Fruit fly (Drosophila melanogaster) whole organism, embryonic: ENCODE measurements around the gene CG14420.

Source experiments
- ATbp ChIP-seq: fragments of 200-800 bp; sonication (Bioruptor generic); optimal IDR thresholded peaks from 2 replicates; lab custom pipeline; 2017; ENCODE audit warnings: missing biosample characterization, mild to moderate bottlenecking, missing genetic modification characterization, missing genetic modification reagents
- Aef1 ChIP-seq: fragments of 200-800 bp; sonication (Bioruptor generic); IDR thresholded peaks from 3 replicates; pipeline ENCODE4 v1.3.6; 2022; ENCODE audit warnings: missing biosample characterization, missing genetic modification characterization
- Atf-2 ChIP-seq: fragments of 200-800 bp; sonication (Bioruptor generic); optimal IDR thresholded peaks from 2 replicates; lab custom pipeline; 2016; ENCODE audit warnings: missing biosample characterization, missing genetic modification characterization
- CG10147 ChIP-seq: fragments of 200-800 bp; sonication (Bioruptor generic); optimal IDR thresholded peaks from 2 replicates; lab custom pipeline; 2019; ENCODE audit warnings: missing biosample characterization, mild to moderate bottlenecking, missing genetic modification characterization, moderate library complexity
- CG12219 ChIP-seq: fragments of 200-800 bp; sonication (Bioruptor generic); optimal IDR thresholded peaks from 3 replicates; lab custom pipeline; 2018; ENCODE audit warnings: missing biosample characterization, mild to moderate bottlenecking, missing genetic modification characterization
- CG12769 ChIP-seq: fragments of 200-800 bp; sonication (Bioruptor generic); optimal IDR thresholded peaks from 2 replicates; lab custom pipeline; 2019; ENCODE audit warnings: missing biosample characterization, mild to moderate bottlenecking, missing genetic modification characterization, moderate library complexity
- CG13287 ChIP-seq: fragments of 200-800 bp; sonication (Bioruptor generic); IDR thresholded peaks from 2 replicates; pipeline ENCODE4 v1.3.6; 2022; ENCODE audit warnings: missing biosample characterization, missing genetic modification characterization; ENCODE audit not compliant: partially characterized antibody
- CG13424 ChIP-seq: fragments of 200-800 bp; sonication (Bioruptor generic); optimal IDR thresholded peaks from 2 replicates; lab custom pipeline; 2019; ENCODE audit warnings: missing biosample characterization, mild to moderate bottlenecking, missing genetic modification characterization, moderate library complexity
- CG14710 ChIP-seq: fragments of 200-800 bp; sonication (Bioruptor generic); optimal IDR thresholded peaks from 3 replicates; lab custom pipeline; 2019; ENCODE audit warnings: missing biosample characterization, mild to moderate bottlenecking, missing genetic modification characterization, moderate library complexity
- CG17186 ChIP-seq: fragments of 200-800 bp; sonication (Bioruptor generic); optimal IDR thresholded peaks from 3 replicates; lab custom pipeline; 2017; ENCODE audit warnings: missing biosample characterization, missing genetic modification reagents, missing genetic modification characterization
- CG17802 ChIP-seq: fragments of 200-800 bp; sonication (Bioruptor generic); optimal IDR thresholded peaks from 2 replicates; lab custom pipeline; 2018; ENCODE audit warnings: missing biosample characterization, mild to moderate bottlenecking, missing genetic modification characterization, moderate library complexity
- CG2129 ChIP-seq: fragments of 200-800 bp; sonication (Bioruptor generic); IDR thresholded peaks from 2 replicates; pipeline ENCODE4 v1.3.6; 2022; ENCODE audit warnings: missing biosample characterization, missing genetic modification characterization; ENCODE audit not compliant: partially characterized antibody
- CG2712 ChIP-seq: fragments of 200-800 bp; optimal IDR thresholded peaks from 3 replicates; lab custom pipeline; 2019; ENCODE audit warnings: missing biosample characterization, mild to moderate bottlenecking, missing genetic modification characterization, moderate library complexity
- CG34422 ChIP-seq: fragments of 200-800 bp; sonication (Bioruptor generic); IDR thresholded peaks from 3 replicates; pipeline ENCODE4 v1.3.6; 2022; ENCODE audit warnings: missing biosample characterization, missing genetic modification characterization
- CG6683 ChIP-seq: fragments of 200-800 bp; sonication (Bioruptor generic); optimal IDR thresholded peaks from 2 replicates; lab custom pipeline; 2017; ENCODE audit warnings: missing biosample characterization, mild to moderate bottlenecking, missing genetic modification characterization, missing genetic modification reagents
- CG6765 ChIP-seq: fragments of 200-800 bp; sonication (Bioruptor generic); optimal IDR thresholded peaks from 3 replicates; lab custom pipeline; 2017; ENCODE audit warnings: missing biosample characterization, mild to moderate bottlenecking, missing genetic modification characterization
- CG8944 ChIP-seq: fragments of 200-800 bp; sonication (Bioruptor generic); optimal IDR thresholded peaks from 3 replicates; lab custom pipeline; 2016; ENCODE audit warnings: missing biosample characterization, missing genetic modification characterization
- D19B ChIP-seq: fragments of 200-800 bp; sonication (Bioruptor generic); optimal IDR thresholded peaks from 2 replicates; lab custom pipeline; 2017; ENCODE audit warnings: missing biosample characterization, mild to moderate bottlenecking, missing genetic modification characterization
- Deaf1 ChIP-seq: fragments of 200-800 bp; optimal IDR thresholded peaks from 3 replicates; lab custom pipeline; 2019; ENCODE audit warnings: missing biosample characterization, mild to moderate bottlenecking, missing genetic modification characterization, moderate library complexity
- Doc3 ChIP-seq: fragments of 200-800 bp; sonication (Bioruptor generic); IDR thresholded peaks from 3 replicates; pipeline ENCODE4 v1.3.6; 2022; ENCODE audit warnings: missing biosample characterization, missing genetic modification characterization; ENCODE audit not compliant: partially characterized antibody
- Dp ChIP-seq: fragments of 200-800 bp; sonication (Bioruptor generic); optimal IDR thresholded peaks from 2 replicates; lab custom pipeline; 2018; ENCODE audit warnings: missing biosample characterization, mild to moderate bottlenecking, missing genetic modification characterization, moderate library complexity
- Ets97D ChIP-seq: fragments of 200-800 bp; sonication (Bioruptor generic); optimal IDR thresholded peaks from 3 replicates; lab custom pipeline; 2016; ENCODE audit warnings: missing biosample characterization, missing genetic modification characterization
- Hey ChIP-seq: fragments of 200-800 bp; sonication (Bioruptor generic); optimal IDR thresholded peaks from 3 replicates; lab custom pipeline; 2018; ENCODE audit warnings: missing biosample characterization, mild to moderate bottlenecking, missing genetic modification characterization
- Med ChIP-seq: fragments of 200-800 bp; sonication (Bioruptor generic); peaks from one replicate; lab custom pipeline; 2016; ENCODE audit warnings: missing biosample characterization, missing genetic modification characterization, mild to moderate bottlenecking, inconsistent platforms, moderate library complexity
- Nf-YA ChIP-seq: fragments of 200-800 bp; sonication (Bioruptor generic); IDR thresholded peaks from 2 replicates; pipeline ENCODE4 v1.3.6; 2022; ENCODE audit warnings: missing biosample characterization, missing genetic modification characterization
- Opbp ChIP-seq: fragments of 200-800 bp; sonication (Bioruptor generic); IDR thresholded peaks from 3 replicates; pipeline ENCODE4 v1.3.6; 2022; ENCODE audit warnings: missing biosample characterization, missing genetic modification characterization; ENCODE audit not compliant: partially characterized antibody
- Sox102F ChIP-seq: fragments of 200-800 bp; sonication (Bioruptor generic); optimal IDR thresholded peaks from 2 replicates; lab custom pipeline; 2018; ENCODE audit warnings: missing biosample characterization, mild to moderate bottlenecking, missing genetic modification characterization, moderate library complexity
- aop ChIP-seq: fragments of 200-800 bp; sonication (Bioruptor generic); IDR thresholded peaks from 2 replicates; pipeline ENCODE4 v1.3.6; 2022; ENCODE audit warnings: missing biosample characterization, missing genetic modification characterization
- ara ChIP-seq: fragments of 200-800 bp; sonication (Bioruptor generic); IDR thresholded peaks from 2 replicates; pipeline ENCODE4 v1.3.6; 2022; ENCODE audit warnings: missing biosample characterization, missing genetic modification characterization
- ash1 ChIP-seq: fragments of 200-800 bp; sonication (Bioruptor generic); optimal IDR thresholded peaks from 2 replicates; lab custom pipeline; 2018; ENCODE audit warnings: missing biosample characterization, mild to moderate bottlenecking, missing genetic modification characterization
- ato ChIP-seq: fragments of 200-800 bp; sonication (Bioruptor generic); IDR thresholded peaks from 2 replicates; pipeline ENCODE4 v1.3.6; 2022; ENCODE audit warnings: missing biosample characterization, missing genetic modification characterization; ENCODE audit not compliant: partially characterized antibody
- bbx ChIP-seq: fragments of 200-800 bp; sonication (Bioruptor generic); IDR thresholded peaks from 2 replicates; pipeline ENCODE4 v1.3.6; 2022; ENCODE audit warnings: missing biosample characterization, missing genetic modification characterization; ENCODE audit not compliant: partially characterized antibody
- bigmax ChIP-seq: fragments of 200-800 bp; sonication (Bioruptor generic); optimal IDR thresholded peaks from 2 replicates; lab custom pipeline; 2018; ENCODE audit warnings: missing biosample characterization, mild to moderate bottlenecking, missing genetic modification characterization
- ci ChIP-seq: fragments of 200-800 bp; sonication (Bioruptor generic); IDR thresholded peaks from 3 replicates; pipeline ENCODE4 v1.3.6; 2022; ENCODE audit warnings: missing biosample characterization, missing genetic modification characterization
- dan ChIP-seq: fragments of 200-800 bp; sonication (Bioruptor generic); IDR thresholded peaks from 2 replicates; pipeline ENCODE4 v1.3.6; 2022; ENCODE audit warnings: missing biosample characterization, missing genetic modification characterization
- dmrt99B ChIP-seq: fragments of 200-800 bp; sonication (Bioruptor generic); optimal IDR thresholded peaks from 2 replicates; lab custom pipeline; 2018; ENCODE audit warnings: missing biosample characterization, mild to moderate bottlenecking, missing genetic modification characterization, moderate library complexity
- emc ChIP-seq: fragments of 200-800 bp; sonication (Bioruptor generic); optimal IDR thresholded peaks from 2 replicates; lab custom pipeline; 2016; ENCODE audit warnings: missing biosample characterization, missing genetic modification characterization
- esg ChIP-seq: fragments of 200-800 bp; sonication (Bioruptor generic); conservative IDR thresholded peaks from 2 replicates; pipeline ENCODE4 v1.3.6; 2022; ENCODE audit warnings: missing biosample characterization, missing genetic modification characterization
- gce ChIP-seq: fragments of 200-800 bp; sonication (Bioruptor generic); IDR thresholded peaks from 3 replicates; pipeline ENCODE4 v1.3.6; 2022; ENCODE audit warnings: missing biosample characterization, missing genetic modification characterization
- hb ChIP-seq: fragments of 200-800 bp; sonication (Bioruptor generic); IDR thresholded peaks from 3 replicates; pipeline ENCODE4 v1.3.6; 2022; ENCODE audit warnings: missing biosample characterization, missing genetic modification characterization; ENCODE audit not compliant: partially characterized antibody
- lola ChIP-seq, 3 experiments: fragments of >200 bp in 2 of 3; fragments of 200-800 bp in 1 of 3; sonication (Bioruptor generic) in 1 of 3; optimal IDR thresholded peaks; 2 replicates each; lab custom pipeline; 2017 to 2019; ENCODE audit warnings: missing biosample characterization in 3 of 3, missing genetic modification characterization in 3 of 3, mild to moderate bottlenecking in 1 of 3, moderate library complexity in 1 of 3
- luna ChIP-seq: fragments of 200-800 bp; sonication (Bioruptor generic); optimal IDR thresholded peaks from 2 replicates; lab custom pipeline; 2016; ENCODE audit warnings: missing biosample characterization, missing genetic modification characterization
- pho ChIP-seq: fragments of 200-800 bp; sonication (Bioruptor generic); optimal IDR thresholded peaks from 2 replicates; lab custom pipeline; 2016; ENCODE audit warnings: missing biosample characterization, missing genetic modification characterization
- ranshi ChIP-seq: fragments of 200-800 bp; sonication (Bioruptor generic); IDR thresholded peaks from 2 replicates; pipeline ENCODE4 v1.3.6; 2022; ENCODE audit warnings: missing biosample characterization, missing genetic modification characterization
- sd ChIP-seq: fragments of 200-800 bp; sonication (Bioruptor generic); optimal IDR thresholded peaks from 3 replicates; lab custom pipeline; 2018; ENCODE audit warnings: missing biosample characterization, mild to moderate bottlenecking, missing genetic modification characterization, moderate library complexity
- sens-2 ChIP-seq: fragments of 200-800 bp; sonication (Bioruptor generic); IDR thresholded peaks from 2 replicates; pipeline ENCODE4 v1.3.6; 2022; ENCODE audit warnings: missing biosample characterization, missing genetic modification characterization
- sqz ChIP-seq: fragments of 200-800 bp; sonication (Bioruptor generic); optimal IDR thresholded peaks from 3 replicates; lab custom pipeline; 2018; ENCODE audit warnings: missing biosample characterization, mild to moderate bottlenecking, missing genetic modification characterization
- sr ChIP-seq: fragments of 200-800 bp; sonication (Bioruptor generic); IDR thresholded peaks from 3 replicates; pipeline ENCODE4 v1.3.6; 2022; ENCODE audit warnings: missing biosample characterization, missing genetic modification characterization
- tin ChIP-seq: fragments of 200-800 bp; sonication (Bioruptor generic); optimal IDR thresholded peaks from 3 replicates; lab custom pipeline; 2016; ENCODE audit warnings: missing biosample characterization, missing genetic modification characterization
- tx ChIP-seq: fragments of 200-800 bp; sonication (Bioruptor generic); optimal IDR thresholded peaks from 2 replicates; lab custom pipeline; 2016; ENCODE audit warnings: missing biosample characterization, missing genetic modification characterization
- yki ChIP-seq: fragments of >200 bp; optimal IDR thresholded peaks from 3 replicates; lab custom pipeline; 2018

Gene CG14420

DNA sequence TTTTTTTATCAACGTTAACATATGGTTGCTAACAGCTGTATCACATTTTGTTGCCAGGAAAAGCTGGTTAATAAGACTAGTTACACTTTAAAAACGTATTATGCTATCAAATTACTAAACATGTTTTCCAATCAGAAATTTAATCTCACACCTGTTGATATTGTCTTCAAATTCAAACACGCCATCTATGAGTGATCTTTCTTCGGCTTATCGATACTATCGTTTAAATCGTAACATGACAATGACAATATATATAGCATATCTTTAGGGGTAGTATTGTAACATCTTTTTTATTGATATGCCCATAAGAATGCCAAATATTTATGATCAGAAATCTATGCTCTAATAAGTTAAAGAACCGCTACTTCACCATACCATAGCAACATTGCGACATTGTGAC, 10.5 kb downstream of the CG14420 start (continued):
- no peak for TF ChIP-seq CG2712 (tag; lab: Kevin White, UChicago)
- no peak for TF ChIP-seq sd (tag; lab: Kevin White, UChicago)
- no peak for TF ChIP-seq Aef1 (GFP tag; lab: Robert Waterston, UW)
- TF ChIP-seq gce, result no peak
- peak; percentile 13 for TF ChIP-seq Dp (GFP tag; lab: Kevin White, UChicago)
- no peak for TF ChIP-seq ATbp
- TF ChIP-seq Sox102F (GFP tag; lab: Kevin White, UChicago), result no peak
- TF ChIP-seq CG10147 (GFP tag; lab: Kevin White, UChicago), result no peak
- TF ChIP-seq Deaf1 (tag; lab: Kevin White, UChicago), result no peak
- no peak for TF ChIP-seq CG17186 (GFP tag; lab: Kevin White, UChicago)
- no peak for TF ChIP-seq hb (GFP tag; lab: Robert Waterston, UW)
- TF ChIP-seq sens-2 (GFP tag; lab: Robert Waterston, UW), result no peak
- TF ChIP-seq CG12769, result no peak
- no peak for TF ChIP-seq Nf-YA
- no peak for TF ChIP-seq luna (GFP tag; lab: Kevin White, UChicago)
- no peak for TF ChIP-seq dan (GFP tag; lab: Robert Waterston, UW)
- TF ChIP-seq lola (GFP tag; optimal IDR thresholded peaks at IDR 0.05; lab: Kevin White, UChicago), result no peak
- TF ChIP-seq ash1, result no peak
- no peak for TF ChIP-seq sqz (GFP tag; lab: Kevin White, UChicago)
- TF ChIP-seq ato (GFP tag; lab: Robert Waterston, UW), result peak; percentile 30; the same call in 1 of the 2 replicates
- TF ChIP-seq tin (GFP tag; lab: Kevin White, UChicago), result no peak
- no peak for TF ChIP-seq yki
- TF ChIP-seq CG6683 (GFP tag; lab: Kevin White, UChicago), result no peak
- TF ChIP-seq CG14710 (tag; lab: Kevin White, UChicago), result peak; percentile 5
- no peak for TF ChIP-seq Hey (tag; lab: Kevin White, UChicago)
- no peak for TF ChIP-seq esg (GFP tag; lab: Robert Waterston, UW)
- TF ChIP-seq pho (GFP tag; lab: Kevin White, UChicago), result no peak
- no peak for TF ChIP-seq dmrt99B (tag; lab: Kevin White, UChicago)
- TF ChIP-seq Opbp (GFP tag; lab: Robert Waterston, UW), result peak; percentile 67; the same call in 2 of the 3 replicates
- TF ChIP-seq bigmax (GFP tag; lab: Kevin White, UChicago), result no peak
- peak; percentile 54; the same call in 2 of the 3 replicates for TF ChIP-seq Doc3 (GFP tag; lab: Robert Waterston, UW)
- TF ChIP-seq CG13424 (tag; lab: Kevin White, UChicago), result no peak
- TF ChIP-seq Ets97D (GFP tag; lab: Kevin White, UChicago), result peak; percentile 3
- TF ChIP-seq ci (GFP tag; lab: Robert Waterston, UW), result no peak
- no peak for TF ChIP-seq CG8944 (GFP tag; lab: Kevin White, UChicago)
- TF ChIP-seq CG12219 (GFP tag; lab: Kevin White, UChicago), result no peak
- TF ChIP-seq CG2129 (GFP tag; lab: Robert Waterston, UW), result peak; percentile 44
- TF ChIP-seq CG17802 (tag; lab: Kevin White, UChicago), result no peak
- no peak for TF ChIP-seq D19B (GFP tag; lab: Kevin White, UChicago)
- TF ChIP-seq emc (GFP tag; lab: Kevin White, UChicago), result no peak
- no peak for TF ChIP-seq tx
- no peak for TF ChIP-seq CG34422
- no peak for TF ChIP-seq sr (GFP tag; lab: Robert Waterston, UW)
- TF ChIP-seq CG6765 (GFP tag; lab: Kevin White, UChicago), result no peak
- TF ChIP-seq bbx, result peak; percentile 80
- TF ChIP-seq Med (GFP tag; lab: Kevin White, UChicago), result peak; percentile 62
- TF ChIP-seq aop (GFP tag; lab: Robert Waterston, UW), result no peak
- TF ChIP-seq CG13287, result peak; percentile 83
- no peak for TF ChIP-seq Atf-2 (GFP tag; lab: Kevin White, UChicago)
- no peak for TF ChIP-seq ranshi
- TF ChIP-seq ara (GFP tag; lab: Robert Waterston, UW), result no peak
